Worm (Caenorhabditis elegans) whole organism, young adult: ENCODE measurements around the gene epn-1.

Experiments used
- snpc-4 ChIP-seq, 5 experiments: fragments of 150-350 bp in 1 of 5; sonication (generic microtip) in 4 of 5; optimal IDR thresholded peaks; 2 replicates each; lab custom pipeline; 2014 to 2018; ENCODE audit warnings: missing genetic modification characterization in 5 of 5, missing biosample characterization in 3 of 5, antibody characterized with exemption in 2 of 5, mild to moderate bottlenecking in 2 of 5, missing compliant biosample characterization in 2 of 5, missing genotype in 2 of 5, moderate library complexity in 2 of 5, missing genetic modification reagents in 1 of 5
- zim-3 ChIP-seq: sonication (generic microtip); optimal IDR thresholded peaks from 2 replicates; lab custom pipeline; 2017; ENCODE audit warnings: mild to moderate bottlenecking, missing genetic modification characterization, moderate library complexity, missing compliant biosample characterization

ce11 chrX:14778112-14778511, 40.2 kb downstream of the epn-1 start:
- TF ChIP-seq zim-3 (tag; lab: Kevin White, UChicago) (no peak), snpc-4 (GFP tag; optimal IDR thresholded peaks at IDR 0.05; lab: Kevin White, UChicago) (no peak), snpc-4 (tag; optimal IDR thresholded peaks at IDR 0.05; lab: Kevin White, UChicago) (no peak)
